Worm (Caenorhabditis elegans) whole organism, early embryonic: ENCODE data around the gene pat-2.

Source experiments
- B0310.2 ChIP-seq: sonication (generic microtip); optimal IDR thresholded peaks from 2 replicates; lab custom pipeline; 2016; ENCODE audit warnings: mild to moderate bottlenecking, missing genetic modification characterization, missing compliant biosample characterization
- F13C5.2 ChIP-seq: sonication (generic microtip); optimal IDR thresholded peaks from 2 replicates; lab custom pipeline; 2017; ENCODE audit warnings: mild to moderate bottlenecking, missing genetic modification characterization, inconsistent platforms, missing compliant biosample characterization
- aly-1 ChIP-seq: sonication (generic microtip); optimal IDR thresholded peaks from 2 replicates; lab custom pipeline; 2016; ENCODE audit warnings: missing genetic modification characterization, missing compliant biosample characterization
- ama-1 ChIP-seq: fragments of 150-350 bp; optimal IDR thresholded peaks from 2 replicates; lab custom pipeline; 2014
- ceh-13 ChIP-seq: fragments of 200-800 bp; sonication (Bioruptor generic); optimal IDR thresholded peaks from 2 replicates; lab custom pipeline; 2018; ENCODE audit warnings: mild to moderate bottlenecking, missing genetic modification characterization, missing compliant biosample characterization
- ceh-36 ChIP-seq: sonication (generic microtip); optimal IDR thresholded peaks from 2 replicates; lab custom pipeline; 2016; ENCODE audit warnings: missing genetic modification characterization, inconsistent platforms, missing compliant biosample characterization
- ets-7 ChIP-seq: sonication (generic microtip); optimal IDR thresholded peaks from 2 replicates; lab custom pipeline; 2016; ENCODE audit warnings: missing genotype, missing genetic modification characterization, missing compliant biosample characterization
- flt-1 ChIP-seq: fragments of 200-800 bp; sonication (Bioruptor generic); IDR thresholded peaks from 2 replicates; pipeline ENCODE4 v1.3.6; 2022; ENCODE audit warnings: missing genetic modification characterization, missing compliant biosample characterization
- hmbx-1 ChIP-seq: sonication (generic microtip); optimal IDR thresholded peaks from 2 replicates; lab custom pipeline; 2016; ENCODE audit warnings: mild to moderate bottlenecking, missing genetic modification characterization, missing compliant biosample characterization
- hmg-4 ChIP-seq: fragments of 200-800 bp; sonication (Bioruptor generic); optimal IDR thresholded peaks from 2 replicates; lab custom pipeline; 2018; ENCODE audit warnings: mild to moderate bottlenecking, missing genetic modification characterization, missing compliant biosample characterization
- hnd-1 ChIP-seq: sonication (generic microtip); optimal IDR thresholded peaks from 2 replicates; lab custom pipeline; 2016; ENCODE audit warnings: missing genetic modification characterization, missing compliant biosample characterization
- pes-1 ChIP-seq: fragments of 200-800 bp; sonication (Bioruptor generic); IDR thresholded peaks from 2 replicates; pipeline ENCODE4 v1.3.6; 2022; ENCODE audit warnings: missing genetic modification reagents, missing genetic modification characterization, missing compliant biosample characterization
- scrt-1 ChIP-seq: fragments of 200-800 bp; sonication (Bioruptor generic); IDR thresholded peaks from 2 replicates; pipeline ENCODE4 v1.3.6; 2022; ENCODE audit warnings: missing genetic modification characterization, missing compliant biosample characterization
- sea-1 ChIP-seq: fragments of 200-800 bp; sonication (Bioruptor generic); conservative IDR thresholded peaks from 2 replicates; pipeline ENCODE4 v1.3.6; 2022; ENCODE audit warnings: missing genetic modification characterization, missing compliant biosample characterization
- tbx-11 ChIP-seq: fragments of 200-800 bp; sonication (Bioruptor generic); IDR thresholded peaks from 2 replicates; pipeline ENCODE4 v1.3.6; 2022; ENCODE audit warnings: missing genetic modification characterization, missing compliant biosample characterization
- tbx-37 ChIP-seq: fragments of 200-800 bp; sonication (Bioruptor generic); conservative IDR thresholded peaks from 2 replicates; pipeline ENCODE4 v1.3.6; 2022; ENCODE audit warnings: missing genetic modification reagents, missing genetic modification characterization, missing compliant biosample characterization
- tra-4 ChIP-seq: sonication (generic microtip); optimal IDR thresholded peaks from 2 replicates; lab custom pipeline; 2017; ENCODE audit warnings: missing genetic modification characterization, missing compliant biosample characterization

pat-2 gene

ce11 chrIII:8865294-8865766, 46.6 kb downstream of the pat-2 start:
- peak; percentile 81 for TF ChIP-seq ama-1
- TF ChIP-seq ceh-36 (tag; lab: Kevin White, UChicago) = no peak
- TF ChIP-seq B0310.2 (tag; lab: Kevin White, UChicago) = peak; percentile 57
- TF ChIP-seq tra-4 = no peak
- peak; percentile 34; the same call in 1 of the 2 replicates for TF ChIP-seq sea-1 (GFP tag; lab: Robert Waterston, UW)
- TF ChIP-seq flt-1 = no peak
- 0 out of 2 replicates have a peak, but pooled peaks have one; percentile 54 for TF ChIP-seq scrt-1 (GFP tag; lab: Robert Waterston, UW)
- TF ChIP-seq F13C5.2 (tag; lab: Kevin White, UChicago) = no peak
- TF ChIP-seq hmg-4 (GFP tag; lab: Kevin White, UChicago) = peak; percentile 77
- no peak; the same call in 1 of the 2 replicates for TF ChIP-seq pes-1 (GFP tag; lab: Robert Waterston, UW)
- TF ChIP-seq hnd-1 (tag; lab: Kevin White, UChicago) = no peak
- TF ChIP-seq tbx-37 (GFP tag; lab: Robert Waterston, UW) = no peak
- no peak for TF ChIP-seq ceh-13 (GFP tag; lab: Kevin White, UChicago)
- peak; percentile 68 for TF ChIP-seq aly-1
- TF ChIP-seq ets-7 (tag; lab: Kevin White, UChicago) = no peak
- TF ChIP-seq hmbx-1 = no peak
- TF ChIP-seq tbx-11 (GFP tag; lab: Robert Waterston, UW) = 0 out of 2 replicates have a peak, but pooled peaks have one; percentile 21

ce11 chrIII:8866038-8866437, 47.3 kb downstream of the pat-2 start:
- TF ChIP-seq flt-1 = no peak
- no peak for TF ChIP-seq hmbx-1
- no peak for TF ChIP-seq F13C5.2 (tag; lab: Kevin White, UChicago)
- no peak for TF ChIP-seq ceh-13 (GFP tag; lab: Kevin White, UChicago)
- no peak for TF ChIP-seq hnd-1 (tag; lab: Kevin White, UChicago)
- no peak for TF ChIP-seq pes-1 (GFP tag; lab: Robert Waterston, UW)
- TF ChIP-seq tbx-37 (GFP tag; lab: Robert Waterston, UW) = no peak

ce11 chrIII:8866983-8867842, 48.5 kb downstream of the pat-2 start:
- TF ChIP-seq tbx-37 (GFP tag; lab: Robert Waterston, UW) (no peak), tbx-11 (GFP tag; lab: Robert Waterston, UW) (no peak), tra-4 (no peak)

- TF ChIP-seq pes-1 (GFP tag; lab: Robert Waterston, UW) (no peak), F13C5.2 (tag; lab: Kevin White, UChicago) (no peak), tra-4 (no peak), flt-1 (no peak), sea-1 (GFP tag; lab: Robert Waterston, UW) (no peak), ama-1 (no peak), hmbx-1 (no peak), tbx-37 (GFP tag; lab: Robert Waterston, UW) (no peak), B0310.2 (tag; lab: Kevin White, UChicago) (no peak), hnd-1 (tag; lab: Kevin White, UChicago) (no peak), hmg-4 (GFP tag; lab: Kevin White, UChicago) (no peak), ceh-13 (GFP tag; lab: Kevin White, UChicago) (no peak), ets-7 (tag; lab: Kevin White, UChicago) (no peak), scrt-1 (GFP tag; lab: Robert Waterston, UW) (no peak), aly-1 (no peak), tbx-11 (GFP tag; lab: Robert Waterston, UW) (no peak), ceh-36 (tag; lab: Kevin White, UChicago) (no peak)
These were observed 49.4 kb downstream of the pat-2 start for ce11 chrIII:8867922-8868655.

- TF ChIP-seq pes-1 (GFP tag; lab: Robert Waterston, UW) = no peak
- TF ChIP-seq hnd-1 (tag; lab: Kevin White, UChicago) = no peak
These were observed 51.0 kb downstream of the pat-2 start for ce11 chrIII:8869663-8870062.

ce11 chrIII:8873045-8873457, 54.4 kb downstream of the pat-2 start:
- TF ChIP-seq F13C5.2 (tag; lab: Kevin White, UChicago) (no peak), hnd-1 (tag; lab: Kevin White, UChicago) (no peak), hmg-4 (GFP tag; lab: Kevin White, UChicago) (peak; percentile 33)

- TF ChIP-seq F13C5.2 (tag; lab: Kevin White, UChicago) (peak; percentile 59), ets-7 (tag; lab: Kevin White, UChicago) (no peak), aly-1 (peak; percentile 46), tbx-11 (GFP tag; lab: Robert Waterston, UW) (no peak), hmg-4 (GFP tag; lab: Kevin White, UChicago) (peak; percentile 78), ceh-13 (GFP tag; lab: Kevin White, UChicago) (no peak), flt-1 (peak; percentile 37), sea-1 (GFP tag; lab: Robert Waterston, UW) (0 out of 2 replicates have a peak, but pooled peaks have one; percentile 51), tbx-37 (GFP tag; lab: Robert Waterston, UW) (no peak), ceh-36 (tag; lab: Kevin White, UChicago) (no peak), B0310.2 (tag; lab: Kevin White, UChicago) (peak; percentile 59), scrt-1 (GFP tag; lab: Robert Waterston, UW) (no peak), pes-1 (GFP tag; lab: Robert Waterston, UW) (peak; percentile 38; the same call in 1 of the 2 replicates), ama-1 (no peak)
These were observed 55.4 kb downstream of the pat-2 start for ce11 chrIII:8873990-8874668.
